Worm (Caenorhabditis elegans) whole organism, L2 larva: Measurements from ENCODE around the gene T19C3.5.

Experiments
- F13H6.1 ChIP-seq: sonication (generic microtip); optimal IDR thresholded peaks from 2 replicates; lab custom pipeline; 2016; ENCODE audit warnings: missing genetic modification characterization, missing compliant biosample characterization
- aly-2 ChIP-seq: fragments of 150-350 bp; optimal IDR thresholded peaks from 2 replicates; lab custom pipeline; 2014; ENCODE audit warnings: missing biosample characterization, missing genetic modification characterization
- ceh-16 ChIP-seq: fragments of 150-350 bp; optimal IDR thresholded peaks from 2 replicates; lab custom pipeline; 2014; ENCODE audit warnings: missing biosample characterization, missing genetic modification characterization
- ceh-82 ChIP-seq: fragments of 150-350 bp; optimal IDR thresholded peaks from 2 replicates; lab custom pipeline; 2014; ENCODE audit warnings: missing biosample characterization, missing genetic modification characterization
- crh-2 ChIP-seq: sonication (generic microtip); optimal IDR thresholded peaks from 2 replicates; lab custom pipeline; 2017; ENCODE audit warnings: missing biosample characterization, missing genetic modification characterization
- dmd-4 ChIP-seq: sonication (generic microtip); optimal IDR thresholded peaks from 2 replicates; lab custom pipeline; 2017; ENCODE audit warnings: missing biosample characterization, missing genetic modification characterization
- lin-13 ChIP-seq: fragments of 150-350 bp; optimal IDR thresholded peaks from 2 replicates; lab custom pipeline; 2014; ENCODE audit warnings: missing biosample characterization, missing genetic modification reagents, missing genetic modification characterization
- mdl-1 ChIP-seq, 2 experiments: fragments of 150-350 bp in 1 of 2; sonication (generic microtip) in 1 of 2; optimal IDR thresholded peaks; 2 replicates each; lab custom pipeline; 2017; ENCODE audit warnings: missing biosample characterization in 2 of 2, missing genetic modification characterization in 2 of 2
- nhr-12 ChIP-seq: fragments of 150-350 bp; optimal IDR thresholded peaks from 2 replicates; lab custom pipeline; 2014; ENCODE audit warnings: missing biosample characterization, missing genetic modification characterization
- skn-1 ChIP-seq: sonication (generic microtip); optimal IDR thresholded peaks from 2 replicates; lab custom pipeline; 2017; ENCODE audit warnings: missing biosample characterization, missing genetic modification characterization
- zag-1 ChIP-seq: fragments of 150-350 bp; optimal IDR thresholded peaks from 2 replicates; lab custom pipeline; 2014; ENCODE audit warnings: missing biosample characterization, missing genetic modification characterization

- TF ChIP-seq lin-13 (no peak), ceh-16 (tag; lab: Kevin White, UChicago) (no peak), zag-1 (tag; lab: Kevin White, UChicago) (no peak), skn-1 (tag; lab: Kevin White, UChicago) (no peak), mdl-1 (tag; optimal IDR thresholded peaks at IDR 0.05; lab: Kevin White, UChicago) (no peak), crh-2 (no peak), ceh-82 (tag; lab: Kevin White, UChicago) (no peak), dmd-4 (tag; lab: Kevin White, UChicago) (no peak), F13H6.1 (tag; lab: Kevin White, UChicago) (no peak), nhr-12 (tag; lab: Kevin White, UChicago) (no peak), aly-2 (tag; lab: Kevin White, UChicago) (no peak)
These were observed 13.3 kb downstream of the T19C3.5 start, which contains the start of gene T19C3.3 for ce11 chrIII:614447-614846.
